Fruit fly (Drosophila melanogaster) whole organism, embryonic: Measurements from ENCODE around the gene zfh2.
A peak's percentile ranks its signal among the peaks of the same experiment; 100 is the strongest.

Experiments used
- Ada2b ChIP-seq: fragments of 200-800 bp; sonication (Bioruptor generic); IDR thresholded peaks from 2 replicates; pipeline ENCODE4 v1.3.6; 2022; ENCODE audit warnings: missing biosample characterization, missing genetic modification characterization
- BEAF-32 ChIP-seq: fragments of 200-800 bp; sonication (Bioruptor generic); optimal IDR thresholded peaks from 3 replicates; lab custom pipeline; 2017; ENCODE audit warnings: missing biosample characterization, missing genetic modification characterization, mild to moderate bottlenecking, moderate library complexity, missing genetic modification reagents
- Bdp1 ChIP-seq: fragments of 200-800 bp; sonication (Bioruptor generic); optimal IDR thresholded peaks from 3 replicates; lab custom pipeline; 2016; ENCODE audit warnings: missing biosample characterization, missing genetic modification characterization
- CG10209 ChIP-seq: fragments of 200-800 bp; sonication (Bioruptor generic); optimal IDR thresholded peaks from 3 replicates; lab custom pipeline; 2017; ENCODE audit warnings: missing biosample characterization, mild to moderate bottlenecking, missing genetic modification characterization, missing genetic modification reagents
- CG10565 ChIP-seq: fragments of 200-800 bp; sonication (Bioruptor generic); optimal IDR thresholded peaks from 3 replicates; lab custom pipeline; 2016; ENCODE audit warnings: missing biosample characterization, mild to moderate bottlenecking, missing genetic modification characterization
- CG14441 ChIP-seq: fragments of 200-800 bp; sonication (Bioruptor generic); IDR thresholded peaks from 2 replicates; pipeline ENCODE4 v1.3.6; 2022; ENCODE audit warnings: missing biosample characterization, missing genetic modification characterization
- CG1529 ChIP-seq: fragments of 200-800 bp; sonication (Bioruptor generic); optimal IDR thresholded peaks from 3 replicates; lab custom pipeline; 2018; ENCODE audit warnings: missing biosample characterization, missing genetic modification characterization
- CG15696 ChIP-seq: fragments of 200-800 bp; sonication (Bioruptor generic); optimal IDR thresholded peaks from 2 replicates; lab custom pipeline; 2019; ENCODE audit warnings: missing biosample characterization, mild to moderate bottlenecking, missing genetic modification characterization, moderate library complexity
- CG1647 ChIP-seq: fragments of 200-800 bp; sonication (Bioruptor generic); optimal IDR thresholded peaks from 3 replicates; lab custom pipeline; 2016; ENCODE audit warnings: missing biosample characterization, missing genetic modification characterization
- CG17186 ChIP-seq: fragments of 200-800 bp; sonication (Bioruptor generic); optimal IDR thresholded peaks from 3 replicates; lab custom pipeline; 2017; ENCODE audit warnings: missing biosample characterization, missing genetic modification reagents, missing genetic modification characterization
- CG17612 ChIP-seq: fragments of 200-800 bp; sonication (Bioruptor generic); IDR thresholded peaks from 2 replicates; pipeline ENCODE4 v1.3.6; 2022; ENCODE audit warnings: missing biosample characterization, missing genetic modification characterization
- CG2129 ChIP-seq: fragments of 200-800 bp; sonication (Bioruptor generic); IDR thresholded peaks from 2 replicates; pipeline ENCODE4 v1.3.6; 2022; ENCODE audit warnings: missing biosample characterization, missing genetic modification characterization; ENCODE audit not compliant: partially characterized antibody
- CG2199 ChIP-seq: fragments of 200-800 bp; sonication (Bioruptor generic); IDR thresholded peaks from 3 replicates; pipeline ENCODE4 v1.3.6; 2022; ENCODE audit warnings: missing biosample characterization, missing genetic modification characterization
- CG30020 ChIP-seq: fragments of 200-800 bp; optimal IDR thresholded peaks from 2 replicates; lab custom pipeline; 2019; ENCODE audit warnings: missing biosample characterization, mild to moderate bottlenecking, missing genetic modification characterization, moderate library complexity
- CG34376 ChIP-seq: fragments of 200-800 bp; sonication (Bioruptor generic); optimal IDR thresholded peaks from 2 replicates; lab custom pipeline; 2018; ENCODE audit warnings: missing biosample characterization, mild to moderate bottlenecking, missing genetic modification characterization
- CG6254 ChIP-seq: fragments of 200-800 bp; sonication (Bioruptor generic); optimal IDR thresholded peaks from 3 replicates; lab custom pipeline; 2017; ENCODE audit warnings: mild to moderate bottlenecking, missing biosample characterization, missing genetic modification reagents, missing genetic modification characterization
- CG6765 ChIP-seq: fragments of 200-800 bp; sonication (Bioruptor generic); optimal IDR thresholded peaks from 3 replicates; lab custom pipeline; 2017; ENCODE audit warnings: missing biosample characterization, mild to moderate bottlenecking, missing genetic modification characterization
- CG7357 ChIP-seq: fragments of 200-800 bp; sonication (Bioruptor generic); IDR thresholded peaks from 3 replicates; pipeline ENCODE4 v1.3.6; 2022; ENCODE audit warnings: missing biosample characterization, missing genetic modification characterization
- CG7745 ChIP-seq: fragments of 200-800 bp; sonication (Bioruptor generic); optimal IDR thresholded peaks from 2 replicates; lab custom pipeline; 2018; ENCODE audit warnings: missing biosample characterization, mild to moderate bottlenecking, missing genetic modification characterization, moderate library complexity
- CG8290 ChIP-seq, 3 experiments: fragments of 200-800 bp; sonication (Bioruptor generic); optimal IDR thresholded peaks; 2 replicates each; lab custom pipeline; 2016 to 2019; ENCODE audit warnings: missing biosample characterization in 3 of 3, missing genetic modification characterization in 3 of 3, mild to moderate bottlenecking in 2 of 3, moderate library complexity in 1 of 3
- CG9817 ChIP-seq: fragments of 200-800 bp; sonication (Bioruptor generic); optimal IDR thresholded peaks from 2 replicates; lab custom pipeline; 2018; ENCODE audit warnings: missing biosample characterization, mild to moderate bottlenecking, missing genetic modification characterization, moderate library complexity
- CG9876 ChIP-seq: fragments of 200-800 bp; sonication (Bioruptor generic); optimal IDR thresholded peaks from 2 replicates; lab custom pipeline; 2016; ENCODE audit warnings: missing biosample characterization, missing genetic modification characterization
- CoRest ChIP-seq: fragments of 200-800 bp; sonication (Bioruptor generic); optimal IDR thresholded peaks from 3 replicates; lab custom pipeline; 2018; ENCODE audit warnings: missing biosample characterization, mild to moderate bottlenecking, missing genetic modification characterization, moderate library complexity
- D ChIP-seq, 2 experiments: fragments of 200-800 bp in 1 of 2; fragments of >200 bp in 1 of 2; sonication (Bioruptor generic) in 1 of 2; optimal IDR thresholded peaks; 2 replicates in 1 of 2; 3 replicates in 1 of 2; lab custom pipeline; 2017; ENCODE audit warnings: mild to moderate bottlenecking in 1 of 2, missing biosample characterization in 1 of 2, missing genetic modification characterization in 1 of 2, missing genetic modification reagents in 1 of 2
- Elba2 ChIP-seq: fragments of 200-800 bp; sonication (Bioruptor generic); optimal IDR thresholded peaks from 3 replicates; lab custom pipeline; 2016; ENCODE audit warnings: missing biosample characterization, missing genetic modification characterization
- Hmx ChIP-seq: fragments of 200-800 bp; sonication (Bioruptor generic); optimal IDR thresholded peaks from 2 replicates; lab custom pipeline; 2016; ENCODE audit warnings: missing biosample characterization, missing genetic modification characterization
- MESR4 ChIP-seq: fragments of 200-800 bp; sonication (Bioruptor generic); optimal IDR thresholded peaks from 2 replicates; lab custom pipeline; 2018; ENCODE audit warnings: missing biosample characterization, mild to moderate bottlenecking, missing genetic modification characterization, moderate library complexity
- MTF-1 ChIP-seq: fragments of 200-800 bp; sonication (Bioruptor generic); optimal IDR thresholded peaks from 2 replicates; lab custom pipeline; 2018; ENCODE audit warnings: missing biosample characterization, mild to moderate bottlenecking, missing genetic modification characterization, borderline replicate concordance
- Mrtf ChIP-seq: fragments of 200-800 bp; sonication (Bioruptor generic); IDR thresholded peaks from 3 replicates; pipeline ENCODE4 v1.3.6; 2022; ENCODE audit warnings: missing biosample characterization, missing genetic modification characterization
- NC2β ChIP-seq: fragments of 200-800 bp; sonication (Bioruptor generic); optimal IDR thresholded peaks from 2 replicates; lab custom pipeline; 2016; ENCODE audit warnings: missing biosample characterization, missing genetic modification characterization
- Neu2 ChIP-seq: fragments of 200-800 bp; sonication (Bioruptor generic); optimal IDR thresholded peaks from 3 replicates; lab custom pipeline; 2016; ENCODE audit warnings: missing biosample characterization, missing genetic modification characterization, borderline replicate concordance
- Pdp1 ChIP-seq, 2 experiments: fragments of 200-800 bp; sonication (Bioruptor generic); optimal IDR thresholded peaks; 3 replicates each; lab custom pipeline; 2016; ENCODE audit warnings: missing biosample characterization in 2 of 2, missing genetic modification characterization in 2 of 2, mild to moderate bottlenecking in 1 of 2, moderate library complexity in 1 of 2
- Six4 ChIP-seq: fragments of 200-800 bp; sonication (Bioruptor generic); optimal IDR thresholded peaks from 2 replicates; lab custom pipeline; 2016; ENCODE audit warnings: missing biosample characterization, missing genetic modification characterization
- Xrp1 ChIP-seq: fragments of 200-800 bp; sonication (Bioruptor generic); IDR thresholded peaks from 2 replicates; pipeline ENCODE4 v1.3.6; 2022; ENCODE audit warnings: missing biosample characterization, missing genetic modification characterization
- btn ChIP-seq: fragments of 200-800 bp; sonication (Bioruptor generic); optimal IDR thresholded peaks from 2 replicates; lab custom pipeline; 2016; ENCODE audit warnings: missing biosample characterization, missing genetic modification characterization
- cato ChIP-seq: fragments of 200-800 bp; sonication (Bioruptor generic); optimal IDR thresholded peaks from 2 replicates; lab custom pipeline; 2016; ENCODE audit warnings: missing biosample characterization, missing genetic modification characterization, borderline replicate concordance
- disco-r ChIP-seq: fragments of 200-800 bp; sonication (Bioruptor generic); optimal IDR thresholded peaks from 2 replicates; lab custom pipeline; 2016; ENCODE audit warnings: missing biosample characterization, missing genetic modification characterization
- ems ChIP-seq: fragments of 200-800 bp; sonication (Bioruptor generic); optimal IDR thresholded peaks from 3 replicates; lab custom pipeline; 2016; ENCODE audit warnings: missing biosample characterization, missing genetic modification characterization
- eve ChIP-seq, 2 experiments: fragments of >200 bp; optimal IDR thresholded peaks; 2 replicates each; lab custom pipeline; 2017; ENCODE audit warnings: missing biosample characterization in 2 of 2, missing genetic modification characterization in 2 of 2
- fd64A ChIP-seq: fragments of 200-800 bp; sonication (Bioruptor generic); optimal IDR thresholded peaks from 3 replicates; lab custom pipeline; 2018; ENCODE audit warnings: missing biosample characterization, mild to moderate bottlenecking, missing genetic modification characterization
- nmo ChIP-seq: fragments of 200-800 bp; sonication (Bioruptor generic); optimal IDR thresholded peaks from 2 replicates; lab custom pipeline; 2018; ENCODE audit warnings: missing biosample characterization, mild to moderate bottlenecking, missing genetic modification characterization, moderate library complexity
- pb ChIP-seq: fragments of 200-800 bp; sonication (Bioruptor generic); optimal IDR thresholded peaks from 3 replicates; lab custom pipeline; 2016; ENCODE audit warnings: missing biosample characterization, missing genetic modification characterization
- pnt ChIP-seq: fragments of 200-800 bp; sonication (Bioruptor generic); optimal IDR thresholded peaks from 3 replicates; lab custom pipeline; 2016; ENCODE audit warnings: missing biosample characterization, missing genetic modification characterization
- sens ChIP-seq: fragments of 200-800 bp; sonication (Bioruptor generic); peaks from one replicate; lab custom pipeline; 2016; ENCODE audit warnings: missing biosample characterization, missing genetic modification characterization
- sima ChIP-seq: fragments of 200-800 bp; sonication (Bioruptor generic); optimal IDR thresholded peaks from 2 replicates; lab custom pipeline; 2016; ENCODE audit warnings: missing biosample characterization, missing genetic modification characterization
- so ChIP-seq: fragments of 200-800 bp; sonication (Bioruptor generic); IDR thresholded peaks from 3 replicates; pipeline ENCODE4 v1.3.6; 2022; ENCODE audit warnings: missing biosample characterization, missing genetic modification characterization
- stc ChIP-seq: fragments of 200-800 bp; sonication (Bioruptor generic); IDR thresholded peaks from 2 replicates; pipeline ENCODE4 v1.3.6; 2022; ENCODE audit warnings: missing biosample characterization, missing genetic modification characterization
- z ChIP-seq: fragments of 200-800 bp; sonication (Bioruptor generic); IDR thresholded peaks from 3 replicates; pipeline ENCODE4 v1.3.6; 2022; ENCODE audit warnings: missing biosample characterization, missing genetic modification characterization

The zfh2 gene

DNA sequence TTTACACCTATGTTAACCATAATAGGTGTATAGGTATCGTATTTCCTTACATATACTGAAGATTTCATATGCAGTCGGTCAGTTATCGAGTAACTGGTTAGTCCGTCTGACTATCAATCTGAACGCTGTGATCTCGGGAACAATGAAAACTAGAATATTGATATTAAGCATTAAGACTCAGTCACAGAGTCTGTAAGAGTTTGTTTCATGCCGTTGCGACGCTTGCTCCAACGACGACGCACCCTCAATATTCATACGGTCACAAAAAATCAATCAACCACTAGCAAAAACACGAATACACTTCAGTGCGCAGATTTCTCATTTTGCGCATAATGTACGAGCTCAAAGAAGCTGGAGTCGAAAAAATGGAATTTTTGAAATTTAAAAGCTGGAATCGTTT is 33.6 kb upstream of the zfh2 start (continued):
- TF ChIP-seq eve (GFP tag; optimal IDR thresholded peaks at IDR 0.05; lab: Kevin White, UChicago) (peak in 1 of 2 experiments; percentile 57), CG9876 (GFP tag; lab: Kevin White, UChicago) (no peak), CG8290 (GFP tag; optimal IDR thresholded peaks at IDR 0.05; lab: Kevin White, UChicago) (peak; percentile 28), CG8290 (tag; optimal IDR thresholded peaks at IDR 0.05; lab: Kevin White, UChicago) (no peak), CG2199 (peak; percentile 91)

dm6 chr4:468634-469238 is 32.9 kb upstream of the zfh2 start:
- no peak for TF ChIP-seq pnt (GFP tag; lab: Kevin White, UChicago)
- no peak for TF ChIP-seq ems (GFP tag; lab: Kevin White, UChicago)
- no peak for TF ChIP-seq BEAF-32
- no peak for TF ChIP-seq Ada2b
- no peak for TF ChIP-seq CG7357 (GFP tag; lab: Robert Waterston, UW)
- no peak for TF ChIP-seq NC2β (GFP tag; lab: Kevin White, UChicago)
- no peak for TF ChIP-seq D (optimal IDR thresholded peaks at IDR 0.05; lab: Kevin White, UChicago)
- no peak for TF ChIP-seq D (GFP tag; optimal IDR thresholded peaks at IDR 0.05; lab: Kevin White, UChicago)
- no peak for TF ChIP-seq cato (GFP tag; lab: Kevin White, UChicago)
- TF ChIP-seq MTF-1 (GFP tag; lab: Kevin White, UChicago), result no peak
- no peak for TF ChIP-seq CG34376
- no peak for TF ChIP-seq CG9817 (tag; lab: Kevin White, UChicago)
- TF ChIP-seq CG6765 (GFP tag; lab: Kevin White, UChicago), result no peak
- TF ChIP-seq CG1647, result no peak
- no peak for TF ChIP-seq CG2129
- no peak for TF ChIP-seq CoRest (tag; lab: Kevin White, UChicago)
- no peak for TF ChIP-seq so (GFP tag; lab: Robert Waterston, UW)
- TF ChIP-seq pb (GFP tag; lab: Kevin White, UChicago), result no peak
- TF ChIP-seq CG2199, result 0 out of 3 replicates have a peak, but pooled peaks have one; percentile 75
- TF ChIP-seq CG17612 (GFP tag; lab: Robert Waterston, UW), result no peak
- no peak for TF ChIP-seq CG1529 (GFP tag; lab: Kevin White, UChicago)
- TF ChIP-seq fd64A (GFP tag; lab: Kevin White, UChicago), result no peak
- no peak for TF ChIP-seq Mrtf (GFP tag; lab: Robert Waterston, UW)
- TF ChIP-seq sens (GFP tag; lab: Kevin White, UChicago), result peak; percentile 63
- no peak for TF ChIP-seq z (GFP tag; lab: Robert Waterston, UW)
- no peak for TF ChIP-seq CG6254 (GFP tag; lab: Kevin White, UChicago)
- TF ChIP-seq CG15696 (tag; lab: Kevin White, UChicago), result no peak
- TF ChIP-seq CG14441 (GFP tag; lab: Robert Waterston, UW), result no peak
- no peak for TF ChIP-seq CG10209 (GFP tag; lab: Kevin White, UChicago)
- TF ChIP-seq btn (GFP tag; lab: Kevin White, UChicago), result no peak
- TF ChIP-seq Hmx (GFP tag; lab: Kevin White, UChicago), result peak; percentile 4
- TF ChIP-seq Six4, result no peak
- no peak for TF ChIP-seq stc (GFP tag; lab: Robert Waterston, UW)
- no peak for TF ChIP-seq sima (GFP tag; lab: Kevin White, UChicago)
- TF ChIP-seq Elba2 (GFP tag; lab: Kevin White, UChicago), result peak; percentile 49
- peak; percentile 20 for TF ChIP-seq MESR4
- no peak for TF ChIP-seq Neu2 (GFP tag; lab: Kevin White, UChicago)
- TF ChIP-seq CG17186 (GFP tag; lab: Kevin White, UChicago), result no peak
- peak in 1 of 2 experiments; percentile 72 for TF ChIP-seq Pdp1 (GFP tag; optimal IDR thresholded peaks at IDR 0.05; lab: Kevin White, UChicago)
- TF ChIP-seq CG30020 (tag; lab: Kevin White, UChicago), result peak; percentile 76
- TF ChIP-seq CG10565 (GFP tag; lab: Kevin White, UChicago), result no peak
- TF ChIP-seq Xrp1, result 0 out of 2 replicates have a peak, but pooled peaks have one; percentile 7
- TF ChIP-seq CG7745 (tag; lab: Kevin White, UChicago), result no peak
- TF ChIP-seq nmo, result no peak
- no peak for TF ChIP-seq Bdp1
- TF ChIP-seq disco-r, result no peak
